Fruit fly (Drosophila melanogaster): ENCODE results near the gene CG7420.
A peak's percentile ranks its signal among the peaks of the same experiment; 100 is the strongest.

The CG7420 gene

dm6 chr2L:1502459-1503101 is at the start of gene CG7420:
TSS of gene CG7420 (minus strand) at chr2L:1502904.
- TF ChIP-seq twi (tag; optimal IDR thresholded peaks at IDR 0.05) (peak; percentile 26), D (optimal IDR thresholded peaks at IDR 0.05) (peak; percentile 24), D (GFP tag; optimal IDR thresholded peaks at IDR 0.05) (no peak), CG10267 (tag; optimal IDR thresholded peaks at IDR 0.05) (peak; percentile 28), vvl (GFP tag; IDR thresholded peaks at IDR 0.05) (peak; percentile 77), Dp (GFP tag; optimal IDR thresholded peaks at IDR 0.05) (peak; percentile 77), Bgb (GFP tag; IDR thresholded peaks at IDR 0.05; ENCODE audit: partially characterized antibody) (peak; percentile 8; the same call in 1 of the 2 replicates), trh (GFP tag; optimal IDR thresholded peaks at IDR 0.05) (no peak), CG1603 (tag; optimal IDR thresholded peaks at IDR 0.05) (no peak), dm (GFP tag; optimal IDR thresholded peaks at IDR 0.05) (peak; percentile 37), CG13287 (GFP tag; IDR thresholded peaks at IDR 0.05; ENCODE audit: partially characterized antibody) (peak; percentile 24; the same call in 1 of the 2 replicates), phol (tag; optimal IDR thresholded peaks at IDR 0.05) (no peak), pzg (GFP tag; optimal IDR thresholded peaks at IDR 0.05) (peak; percentile 23), HLH3B (GFP tag; IDR thresholded peaks at IDR 0.05) (no peak), cato (GFP tag; optimal IDR thresholded peaks at IDR 0.05; ENCODE audit: borderline replicate concordance) (no peak), E2f2 (GFP tag; IDR thresholded peaks at IDR 0.05) (peak; percentile 82), kah (GFP tag; optimal IDR thresholded peaks at IDR 0.05) (peak; percentile 11), sens (GFP tag) (peak; percentile 65), Med (GFP tag) (peak; percentile 70), CG34224 (GFP tag; IDR thresholded peaks at IDR 0.05; ENCODE audit: partially characterized antibody) (0 out of 3 replicates have a peak, but pooled peaks have one; percentile 14), stwl (tag; optimal IDR thresholded peaks at IDR 0.05) (peak; percentile 47), ash1 (GFP tag; optimal IDR thresholded peaks at IDR 0.05) (no peak), MBD-R2 (GFP tag; IDR thresholded peaks at IDR 0.05) (peak; percentile 86), CG2116 (GFP tag; optimal IDR thresholded peaks at IDR 0.05) (peak; percentile 49), crp (GFP tag; optimal IDR thresholded peaks at IDR 0.05) (peak; percentile 43 to 89), Ets97D (GFP tag; optimal IDR thresholded peaks at IDR 0.05) (peak; percentile 11), CG34422 (GFP tag; IDR thresholded peaks at IDR 0.05) (peak; percentile 50; the same call in 1 of the 3 replicates), CG4820 (GFP tag; optimal IDR thresholded peaks at IDR 0.05) (no peak), org-1 (GFP tag; optimal IDR thresholded peaks at IDR 0.05) (no peak), CG15073 (GFP tag; optimal IDR thresholded peaks at IDR 0.05) (no peak), CG11504 (tag; optimal IDR thresholded peaks at IDR 0.05) (peak; percentile 14), NC2β (GFP tag; optimal IDR thresholded peaks at IDR 0.05) (no peak)

DNA sequence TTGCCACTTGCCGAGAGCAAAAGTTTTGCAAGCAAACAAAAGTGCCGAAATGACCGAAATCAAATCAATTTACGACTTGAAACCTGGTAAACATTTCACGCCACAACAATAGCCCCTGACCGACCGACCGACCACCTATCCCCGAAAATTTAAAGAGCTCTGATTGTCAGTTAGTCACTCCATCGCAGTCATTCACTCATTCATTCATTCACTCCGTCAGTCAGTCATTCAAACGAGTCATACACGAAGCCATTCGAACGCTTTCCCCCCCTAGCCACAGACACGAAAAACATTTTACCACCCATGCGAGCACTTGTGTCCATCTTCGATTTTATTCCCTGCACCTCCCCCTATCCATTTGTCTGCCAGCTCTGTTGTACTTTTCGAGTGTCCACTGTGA is 45.2 kb upstream of the CG7420 start:
- TF ChIP-seq CG17912 (GFP tag; optimal IDR thresholded peaks at IDR 0.05) (no peak), sens (GFP tag) (peak; percentile 30), CG8281 (tag; optimal IDR thresholded peaks at IDR 0.05) (peak; percentile 94), lmd (GFP tag; IDR thresholded peaks at IDR 0.05) (no peak)

DNA sequence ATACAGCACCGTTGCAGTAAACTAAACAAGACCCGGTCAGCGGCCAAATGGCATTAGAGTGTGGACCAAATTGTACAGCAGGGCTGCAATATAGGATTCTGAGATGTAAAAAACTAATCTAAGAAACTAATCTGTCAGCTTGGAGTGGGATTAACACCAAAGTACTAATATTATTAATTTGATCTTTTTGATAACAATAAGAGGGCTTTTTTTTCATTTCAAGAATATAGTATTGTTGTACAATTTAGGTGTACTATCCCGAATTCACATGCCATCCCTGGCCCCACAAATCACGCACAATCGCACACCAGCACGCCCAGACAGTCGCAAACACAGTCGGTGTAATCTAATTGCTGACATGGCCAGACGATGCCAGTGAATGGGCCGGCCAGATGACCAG is 35.4 kb upstream of the CG7420 start:
- TF ChIP-seq Drgx (GFP tag; IDR thresholded peaks at IDR 0.05) (peak; percentile 30; the same call in 1 of the 2 replicates), sr (GFP tag; IDR thresholded peaks at IDR 0.05) (no peak)

Data from whole organism, embryonic.